Fruit fly (Drosophila melanogaster) whole organism: Measurements from ENCODE around the gene Tbca.
A peak's percentile ranks its signal among the peaks of the same experiment; 100 is the strongest.

Experiments
- CG8478 ChIP-seq: fragments of >200 bp; optimal IDR thresholded peaks from 2 replicates; lab custom pipeline; 2018; ENCODE audit warnings: inconsistent platforms
- pan ChIP-seq: fragments of >200 bp; optimal IDR thresholded peaks from 2 replicates; lab custom pipeline; 2017
- psq ChIP-seq: fragments of >200 bp; optimal IDR thresholded peaks from 2 replicates; lab custom pipeline; 2017
- usp ChIP-seq: fragments of >200 bp; optimal IDR thresholded peaks from 2 replicates; lab custom pipeline; 2017; ENCODE audit warnings: missing biosample characterization, missing genetic modification characterization, mixed read lengths

DNA sequence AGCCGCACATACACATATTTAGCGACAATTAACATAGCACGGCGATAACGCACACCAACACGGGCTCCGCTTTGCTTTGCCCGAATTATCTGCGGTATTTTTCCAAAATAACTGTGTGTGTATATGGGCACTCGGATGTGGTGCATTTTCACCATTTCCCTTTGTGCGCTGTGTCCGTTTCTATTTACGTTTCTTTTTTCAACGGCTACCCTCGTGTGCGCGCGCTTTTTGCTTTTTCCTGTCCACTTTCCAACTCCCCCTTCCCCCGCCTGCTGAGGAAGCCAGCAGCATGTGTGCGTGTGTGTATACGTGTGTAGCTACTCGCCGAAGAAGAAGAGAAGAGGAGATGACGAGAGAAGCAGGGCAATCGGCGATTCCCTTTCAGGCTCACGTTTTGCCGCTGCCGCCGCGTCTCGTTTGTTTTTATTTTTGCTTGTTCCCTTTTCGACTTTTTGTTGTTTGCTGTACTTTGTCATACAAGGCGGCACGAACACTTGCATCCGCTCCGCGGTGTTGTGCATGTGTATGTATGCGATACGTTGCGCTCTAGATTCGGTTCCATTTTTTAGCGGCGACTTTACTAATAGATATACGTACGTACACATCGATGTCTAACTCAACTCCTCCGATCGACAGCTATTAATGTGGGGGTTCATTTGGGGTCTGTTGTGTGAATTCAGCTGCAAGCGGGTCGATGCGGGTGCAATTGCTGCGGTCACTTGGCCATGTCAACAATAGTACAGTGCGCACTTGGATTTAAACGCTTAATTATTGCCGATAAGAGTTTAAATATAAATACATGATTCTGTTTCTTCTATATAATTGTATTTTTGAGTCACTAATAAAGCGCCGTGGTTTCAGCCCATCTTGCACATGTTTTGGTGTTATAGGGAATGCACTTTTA lies 5.1 kb downstream of the Tbca start:
- TF ChIP-seq CG8478 (peak; percentile 68), psq (lab: Kevin White, UChicago) (peak; percentile 60), usp (GFP tag; lab: Kevin White, UChicago) (no peak), pan (lab: Kevin White, UChicago) (no peak)
